Fruit fly (Drosophila melanogaster): ENCODE results near the gene Saf-B.

DNA sequence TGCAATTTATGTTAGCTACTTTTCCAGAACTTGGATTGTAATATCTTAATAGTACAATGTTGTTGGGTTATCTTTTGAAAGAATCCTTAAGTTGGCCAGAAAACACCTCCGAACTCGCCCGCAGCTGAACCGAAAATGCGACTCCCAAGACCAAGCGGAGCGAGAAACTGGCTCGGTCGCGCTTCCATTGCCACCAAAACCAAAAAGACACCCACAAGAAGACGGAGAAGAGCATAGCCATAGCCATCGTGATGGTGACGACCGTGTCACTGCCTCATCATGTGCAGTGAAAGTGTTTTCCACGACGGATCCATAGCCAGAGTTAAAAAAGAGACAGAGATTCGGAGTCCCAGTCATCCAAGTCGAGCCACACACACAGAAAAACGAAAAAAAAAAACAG is 27.2 kb upstream of the Saf-B start, which contains the start of gene CG13634:
- no peak for TF ChIP-seq ey (GFP tag; optimal IDR thresholded peaks at IDR 0.05)
- no peak for TF ChIP-seq fru (GFP tag; optimal IDR thresholded peaks at IDR 0.05)
- TF ChIP-seq GATAd (GFP tag; optimal IDR thresholded peaks at IDR 0.05) = no peak
- TF ChIP-seq Rel (GFP tag; optimal IDR thresholded peaks at IDR 0.05) = no peak
- no peak for TF ChIP-seq Rel (tag; optimal IDR thresholded peaks at IDR 0.05)
- TF ChIP-seq rgr (GFP tag; optimal IDR thresholded peaks at IDR 0.05) = no peak
- TF ChIP-seq jim (GFP tag; optimal IDR thresholded peaks at IDR 0.05) = no peak
